Worm (Caenorhabditis elegans) whole organism, early embryonic: Measurements from ENCODE around the gene sel-9.

Experiments
- B0310.2 ChIP-seq: sonication (generic microtip); optimal IDR thresholded peaks from 2 replicates; lab custom pipeline; 2016; ENCODE audit warnings: mild to moderate bottlenecking, missing genetic modification characterization, missing compliant biosample characterization
- F13C5.2 ChIP-seq: sonication (generic microtip); optimal IDR thresholded peaks from 2 replicates; lab custom pipeline; 2017; ENCODE audit warnings: mild to moderate bottlenecking, missing genetic modification characterization, inconsistent platforms, missing compliant biosample characterization
- aly-1 ChIP-seq: sonication (generic microtip); optimal IDR thresholded peaks from 2 replicates; lab custom pipeline; 2016; ENCODE audit warnings: missing genetic modification characterization, missing compliant biosample characterization
- ama-1 ChIP-seq: fragments of 150-350 bp; optimal IDR thresholded peaks from 2 replicates; lab custom pipeline; 2014
- ceh-13 ChIP-seq: fragments of 200-800 bp; sonication (Bioruptor generic); optimal IDR thresholded peaks from 2 replicates; lab custom pipeline; 2018; ENCODE audit warnings: mild to moderate bottlenecking, missing genetic modification characterization, missing compliant biosample characterization
- ceh-36 ChIP-seq: sonication (generic microtip); optimal IDR thresholded peaks from 2 replicates; lab custom pipeline; 2016; ENCODE audit warnings: missing genetic modification characterization, inconsistent platforms, missing compliant biosample characterization
- ets-7 ChIP-seq: sonication (generic microtip); optimal IDR thresholded peaks from 2 replicates; lab custom pipeline; 2016; ENCODE audit warnings: missing genotype, missing genetic modification characterization, missing compliant biosample characterization
- flt-1 ChIP-seq: fragments of 200-800 bp; sonication (Bioruptor generic); IDR thresholded peaks from 2 replicates; pipeline ENCODE4 v1.3.6; 2022; ENCODE audit warnings: missing genetic modification characterization, missing compliant biosample characterization
- hmbx-1 ChIP-seq: sonication (generic microtip); optimal IDR thresholded peaks from 2 replicates; lab custom pipeline; 2016; ENCODE audit warnings: mild to moderate bottlenecking, missing genetic modification characterization, missing compliant biosample characterization
- hmg-4 ChIP-seq: fragments of 200-800 bp; sonication (Bioruptor generic); optimal IDR thresholded peaks from 2 replicates; lab custom pipeline; 2018; ENCODE audit warnings: mild to moderate bottlenecking, missing genetic modification characterization, missing compliant biosample characterization
- hnd-1 ChIP-seq: sonication (generic microtip); optimal IDR thresholded peaks from 2 replicates; lab custom pipeline; 2016; ENCODE audit warnings: missing genetic modification characterization, missing compliant biosample characterization
- pes-1 ChIP-seq: fragments of 200-800 bp; sonication (Bioruptor generic); IDR thresholded peaks from 2 replicates; pipeline ENCODE4 v1.3.6; 2022; ENCODE audit warnings: missing genetic modification reagents, missing genetic modification characterization, missing compliant biosample characterization
- scrt-1 ChIP-seq: fragments of 200-800 bp; sonication (Bioruptor generic); IDR thresholded peaks from 2 replicates; pipeline ENCODE4 v1.3.6; 2022; ENCODE audit warnings: missing genetic modification characterization, missing compliant biosample characterization
- sea-1 ChIP-seq: fragments of 200-800 bp; sonication (Bioruptor generic); conservative IDR thresholded peaks from 2 replicates; pipeline ENCODE4 v1.3.6; 2022; ENCODE audit warnings: missing genetic modification characterization, missing compliant biosample characterization
- tbx-11 ChIP-seq: fragments of 200-800 bp; sonication (Bioruptor generic); IDR thresholded peaks from 2 replicates; pipeline ENCODE4 v1.3.6; 2022; ENCODE audit warnings: missing genetic modification characterization, missing compliant biosample characterization
- tbx-37 ChIP-seq: fragments of 200-800 bp; sonication (Bioruptor generic); conservative IDR thresholded peaks from 2 replicates; pipeline ENCODE4 v1.3.6; 2022; ENCODE audit warnings: missing genetic modification reagents, missing genetic modification characterization, missing compliant biosample characterization
- tra-4 ChIP-seq: sonication (generic microtip); optimal IDR thresholded peaks from 2 replicates; lab custom pipeline; 2017; ENCODE audit warnings: missing genetic modification characterization, missing compliant biosample characterization

The sel-9 gene

ce11 chrV:8306366-8306765, 4.0 kb upstream of the sel-9 start, which contains the start of gene W02D7.8:
Gene W02D7.8, minus strand, starts transcription at chrV:8306466.
- TF ChIP-seq tbx-37 (GFP tag; lab: Robert Waterston, UW), result no peak
- no peak for TF ChIP-seq aly-1
- TF ChIP-seq tbx-11, result no peak
- no peak for TF ChIP-seq ceh-13 (GFP tag; lab: Kevin White, UChicago)
- TF ChIP-seq ama-1, result no peak
- TF ChIP-seq ets-7 (tag; lab: Kevin White, UChicago), result no peak
- TF ChIP-seq ceh-36 (tag; lab: Kevin White, UChicago), result no peak
- no peak for TF ChIP-seq sea-1
- no peak for TF ChIP-seq hnd-1
- no peak for TF ChIP-seq flt-1 (GFP tag; lab: Robert Waterston, UW)

- no peak for TF ChIP-seq ceh-36 (tag; lab: Kevin White, UChicago)
- no peak for TF ChIP-seq aly-1
- no peak for TF ChIP-seq hnd-1
Observed at ce11 chrV:8305940-8306339, 3.6 kb upstream of the sel-9 start.

- TF ChIP-seq ets-7 (tag; lab: Kevin White, UChicago), result no peak
- no peak for TF ChIP-seq hnd-1
- TF ChIP-seq ama-1, result no peak
- TF ChIP-seq tbx-11, result no peak
- no peak for TF ChIP-seq hmg-4
- TF ChIP-seq F13C5.2 (tag; lab: Kevin White, UChicago), result no peak
- TF ChIP-seq aly-1, result no peak
- TF ChIP-seq ceh-36 (tag; lab: Kevin White, UChicago), result no peak
- TF ChIP-seq tra-4 (tag; lab: Kevin White, UChicago), result no peak
- TF ChIP-seq ceh-13 (GFP tag; lab: Kevin White, UChicago), result no peak
Observed at ce11 chrV:8304461-8305195, 2.2 kb upstream of the sel-9 start, which contains the start of gene W02D7.11. Gene W02D7.11, minus strand, starts transcription at chrV:8304511.

- TF ChIP-seq hmbx-1 (tag; lab: Kevin White, UChicago), result no peak
- TF ChIP-seq scrt-1 (GFP tag; lab: Robert Waterston, UW), result no peak
- TF ChIP-seq tra-4 (tag; lab: Kevin White, UChicago), result no peak
- no peak for TF ChIP-seq ets-7 (tag; lab: Kevin White, UChicago)
- no peak for TF ChIP-seq F13C5.2 (tag; lab: Kevin White, UChicago)
- no peak for TF ChIP-seq flt-1 (GFP tag; lab: Robert Waterston, UW)
- no peak for TF ChIP-seq B0310.2 (tag; lab: Kevin White, UChicago)
- no peak for TF ChIP-seq aly-1
- TF ChIP-seq sea-1, result no peak
- no peak for TF ChIP-seq tbx-11
- no peak for TF ChIP-seq hnd-1
- no peak for TF ChIP-seq ama-1
- TF ChIP-seq hmg-4, result no peak
- no peak for TF ChIP-seq tbx-37 (GFP tag; lab: Robert Waterston, UW)
- no peak for TF ChIP-seq pes-1 (GFP tag; lab: Robert Waterston, UW)
- no peak for TF ChIP-seq ceh-13 (GFP tag; lab: Kevin White, UChicago)
- no peak for TF ChIP-seq ceh-36 (tag; lab: Kevin White, UChicago)
Observed at ce11 chrV:8300935-8301535, 1.3 kb downstream of the sel-9 start, which contains the start of gene W02D7.6. Gene W02D7.6, minus strand, starts transcription at chrV:8301507.

- TF ChIP-seq hmbx-1 (tag; lab: Kevin White, UChicago), result no peak
Observed at ce11 chrV:8299191-8299854, 3.1 kb downstream of the sel-9 start, which contains the start of gene W02D7.5. Gene W02D7.5, minus strand, starts transcription at chrV:8299241.

- TF ChIP-seq sea-1 (no peak), hmbx-1 (tag; lab: Kevin White, UChicago) (no peak), hmg-4 (no peak), ama-1 (no peak), scrt-1 (GFP tag; lab: Robert Waterston, UW) (no peak), ets-7 (tag; lab: Kevin White, UChicago) (no peak), flt-1 (GFP tag; lab: Robert Waterston, UW) (no peak), ceh-36 (tag; lab: Kevin White, UChicago) (no peak), pes-1 (GFP tag; lab: Robert Waterston, UW) (no peak), ceh-13 (GFP tag; lab: Kevin White, UChicago) (no peak), B0310.2 (tag; lab: Kevin White, UChicago) (no peak), tra-4 (tag; lab: Kevin White, UChicago) (no peak), tbx-11 (no peak), hnd-1 (no peak), aly-1 (no peak), F13C5.2 (tag; lab: Kevin White, UChicago) (no peak), tbx-37 (GFP tag; lab: Robert Waterston, UW) (no peak)
Observed at ce11 chrV:8297504-8297903, 4.9 kb downstream of the sel-9 start, which contains the start of gene W02D7.4. Gene W02D7.4, minus strand, starts transcription at chrV:8297604.

ce11 chrV:8295866-8296265, 6.5 kb downstream of the sel-9 start, which contains the start of gene smex-1:
Gene smex-1, minus strand, starts transcription at chrV:8295966.
- TF ChIP-seq scrt-1 (GFP tag; lab: Robert Waterston, UW) (no peak), hmg-4 (no peak), hnd-1 (no peak), ama-1 (no peak), tra-4 (tag; lab: Kevin White, UChicago) (no peak), tbx-37 (GFP tag; lab: Robert Waterston, UW) (no peak), tbx-11 (no peak), sea-1 (no peak), F13C5.2 (tag; lab: Kevin White, UChicago) (no peak), pes-1 (GFP tag; lab: Robert Waterston, UW) (no peak), ceh-13 (GFP tag; lab: Kevin White, UChicago) (no peak), aly-1 (no peak), ceh-36 (tag; lab: Kevin White, UChicago) (no peak), flt-1 (GFP tag; lab: Robert Waterston, UW) (no peak), ets-7 (tag; lab: Kevin White, UChicago) (no peak), hmbx-1 (tag; lab: Kevin White, UChicago) (no peak), B0310.2 (tag; lab: Kevin White, UChicago) (no peak)
